Fruit fly (Drosophila melanogaster) whole organism, embryonic: ENCODE results near the gene CG15877.

Experiments
- Atf6 ChIP-seq: fragments of 200-800 bp; sonication (Bioruptor generic); IDR thresholded peaks from 2 replicates; pipeline ENCODE4 v1.3.6; 2022; ENCODE audit warnings: missing biosample characterization, missing genetic modification characterization
- BEAF-32 ChIP-seq: fragments of 200-800 bp; sonication (Bioruptor generic); optimal IDR thresholded peaks from 3 replicates; lab custom pipeline; 2017; ENCODE audit warnings: missing biosample characterization, missing genetic modification characterization, mild to moderate bottlenecking, moderate library complexity, missing genetic modification reagents
- C15 ChIP-seq: fragments of 200-800 bp; sonication (Bioruptor generic); IDR thresholded peaks from 3 replicates; pipeline ENCODE4 v1.3.6; 2022; ENCODE audit warnings: missing biosample characterization, missing genetic modification characterization
- CG10462 ChIP-seq: fragments of 200-800 bp; sonication (Bioruptor generic); optimal IDR thresholded peaks from 2 replicates; lab custom pipeline; 2016; ENCODE audit warnings: missing biosample characterization, missing genetic modification characterization
- CG10543 ChIP-seq: fragments of 200-800 bp; sonication (Bioruptor generic); optimal IDR thresholded peaks from 3 replicates; lab custom pipeline; 2017; ENCODE audit warnings: missing biosample characterization, mild to moderate bottlenecking, missing genetic modification characterization, moderate library complexity
- CG11398 ChIP-seq: fragments of 200-800 bp; sonication (Bioruptor generic); optimal IDR thresholded peaks from 2 replicates; lab custom pipeline; 2016; ENCODE audit warnings: missing biosample characterization, missing genetic modification characterization
- CG11504 ChIP-seq: fragments of 200-800 bp; sonication (Bioruptor generic); optimal IDR thresholded peaks from 3 replicates; lab custom pipeline; 2019; ENCODE audit warnings: missing biosample characterization, mild to moderate bottlenecking, missing genetic modification characterization, moderate library complexity
- CG12071 ChIP-seq: fragments of 200-800 bp; sonication (Bioruptor generic); optimal IDR thresholded peaks from 3 replicates; lab custom pipeline; 2018; ENCODE audit warnings: missing biosample characterization, mild to moderate bottlenecking, missing genetic modification characterization
- CG12744 ChIP-seq: fragments of 200-800 bp; sonication (Bioruptor generic); optimal IDR thresholded peaks from 2 replicates; lab custom pipeline; 2016; ENCODE audit warnings: missing biosample characterization, missing genetic modification characterization
- CG14667 ChIP-seq: fragments of 200-800 bp; sonication (Bioruptor generic); IDR thresholded peaks from 2 replicates; pipeline ENCODE4 v1.3.6; 2022; ENCODE audit warnings: missing biosample characterization, missing genetic modification characterization
- CG15269 ChIP-seq: fragments of 200-800 bp; sonication (Bioruptor generic); optimal IDR thresholded peaks from 2 replicates; lab custom pipeline; 2018; ENCODE audit warnings: missing biosample characterization, mild to moderate bottlenecking, missing genetic modification characterization, moderate library complexity
- CG15479 ChIP-seq: fragments of 200-800 bp; sonication (Bioruptor generic); optimal IDR thresholded peaks from 3 replicates; lab custom pipeline; 2019; ENCODE audit warnings: missing biosample characterization, mild to moderate bottlenecking, missing genetic modification characterization, moderate library complexity
- CG15601 ChIP-seq: fragments of 200-800 bp; sonication (Bioruptor generic); optimal IDR thresholded peaks from 3 replicates; lab custom pipeline; 2019; ENCODE audit warnings: missing biosample characterization, mild to moderate bottlenecking, missing genetic modification characterization, moderate library complexity
- CG1603 ChIP-seq: fragments of 200-800 bp; sonication (Bioruptor generic); optimal IDR thresholded peaks from 2 replicates; lab custom pipeline; 2019; ENCODE audit warnings: missing biosample characterization, mild to moderate bottlenecking, missing genetic modification characterization, moderate library complexity
- CG17912 ChIP-seq: fragments of 200-800 bp; sonication (Bioruptor generic); optimal IDR thresholded peaks from 2 replicates; lab custom pipeline; 2018; ENCODE audit warnings: missing biosample characterization, mild to moderate bottlenecking, missing genetic modification characterization
- CG31441 ChIP-seq: fragments of 200-800 bp; sonication (Bioruptor generic); IDR thresholded peaks from 2 replicates; pipeline ENCODE4 v1.3.6; 2022; ENCODE audit warnings: missing biosample characterization, missing genetic modification characterization
- CG3838 ChIP-seq: fragments of 200-800 bp; sonication (Bioruptor generic); optimal IDR thresholded peaks from 3 replicates; lab custom pipeline; 2016; ENCODE audit warnings: missing biosample characterization, missing genetic modification characterization
- CG3995 ChIP-seq: fragments of 200-800 bp; sonication (Bioruptor generic); optimal IDR thresholded peaks from 3 replicates; lab custom pipeline; 2016; ENCODE audit warnings: missing biosample characterization, missing genetic modification characterization
- CG4360 ChIP-seq: fragments of 200-800 bp; sonication (Bioruptor generic); IDR thresholded peaks from 2 replicates; pipeline ENCODE4 v1.3.6; 2022; ENCODE audit warnings: missing biosample characterization, missing genetic modification characterization
- CG5180 ChIP-seq: fragments of 200-800 bp; sonication (Bioruptor generic); optimal IDR thresholded peaks from 3 replicates; lab custom pipeline; 2017; ENCODE audit warnings: missing biosample characterization, missing genetic modification characterization, mild to moderate bottlenecking, moderate library complexity, missing genetic modification reagents
- CG9797 ChIP-seq: fragments of 200-800 bp; sonication (Bioruptor generic); optimal IDR thresholded peaks from 3 replicates; lab custom pipeline; 2018; ENCODE audit warnings: missing biosample characterization, mild to moderate bottlenecking, missing genetic modification characterization
- Chrac-16 ChIP-seq: fragments of 200-800 bp; sonication (Bioruptor generic); optimal IDR thresholded peaks from 3 replicates; lab custom pipeline; 2016; ENCODE audit warnings: missing biosample characterization, missing genetic modification characterization
- Dek ChIP-seq: fragments of 200-800 bp; sonication (Bioruptor generic); optimal IDR thresholded peaks from 3 replicates; lab custom pipeline; 2019; ENCODE audit warnings: missing biosample characterization, mild to moderate bottlenecking, missing genetic modification characterization, moderate library complexity
- Fer2 ChIP-seq: fragments of 200-800 bp; sonication (Bioruptor generic); optimal IDR thresholded peaks from 2 replicates; lab custom pipeline; 2018; ENCODE audit warnings: missing biosample characterization, mild to moderate bottlenecking, missing genetic modification characterization, moderate library complexity
- HmgZ ChIP-seq: fragments of 200-800 bp; sonication (Bioruptor generic); optimal IDR thresholded peaks from 2 replicates; lab custom pipeline; 2018; ENCODE audit warnings: missing biosample characterization, mild to moderate bottlenecking, missing genetic modification characterization
- NK7.1 ChIP-seq: fragments of 200-800 bp; sonication (Bioruptor generic); optimal IDR thresholded peaks from 3 replicates; lab custom pipeline; 2016; ENCODE audit warnings: missing biosample characterization, missing genetic modification characterization
- Nf-YB ChIP-seq: fragments of 200-800 bp; sonication (Bioruptor generic); optimal IDR thresholded peaks from 3 replicates; lab custom pipeline; 2019; ENCODE audit warnings: missing biosample characterization, mild to moderate bottlenecking, missing genetic modification characterization, moderate library complexity
- Opbp ChIP-seq: fragments of 200-800 bp; sonication (Bioruptor generic); IDR thresholded peaks from 3 replicates; pipeline ENCODE4 v1.3.6; 2022; ENCODE audit warnings: missing biosample characterization, missing genetic modification characterization; ENCODE audit not compliant: partially characterized antibody
- Pdp1 ChIP-seq, 2 experiments: fragments of 200-800 bp; sonication (Bioruptor generic); optimal IDR thresholded peaks; 3 replicates each; lab custom pipeline; 2016; ENCODE audit warnings: missing biosample characterization in 2 of 2, missing genetic modification characterization in 2 of 2, mild to moderate bottlenecking in 1 of 2, moderate library complexity in 1 of 2
- Poxn ChIP-seq: fragments of 200-800 bp; sonication (Bioruptor generic); IDR thresholded peaks from 2 replicates; pipeline ENCODE4 v1.3.6; 2022; ENCODE audit warnings: missing biosample characterization, missing genetic modification characterization
- Sox102F ChIP-seq: fragments of 200-800 bp; sonication (Bioruptor generic); optimal IDR thresholded peaks from 2 replicates; lab custom pipeline; 2018; ENCODE audit warnings: missing biosample characterization, mild to moderate bottlenecking, missing genetic modification characterization, moderate library complexity
- btn ChIP-seq: fragments of 200-800 bp; sonication (Bioruptor generic); optimal IDR thresholded peaks from 2 replicates; lab custom pipeline; 2016; ENCODE audit warnings: missing biosample characterization, missing genetic modification characterization
- crc ChIP-seq: fragments of 200-800 bp; sonication (Bioruptor generic); optimal IDR thresholded peaks from 2 replicates; lab custom pipeline; 2016; ENCODE audit warnings: missing biosample characterization, missing genetic modification characterization
- ems ChIP-seq: fragments of 200-800 bp; sonication (Bioruptor generic); optimal IDR thresholded peaks from 3 replicates; lab custom pipeline; 2016; ENCODE audit warnings: missing biosample characterization, missing genetic modification characterization
- fd3F ChIP-seq: fragments of 200-800 bp; sonication (Bioruptor generic); optimal IDR thresholded peaks from 2 replicates; lab custom pipeline; 2018; ENCODE audit warnings: missing biosample characterization, mild to moderate bottlenecking, missing genetic modification characterization, moderate library complexity
- gfzf ChIP-seq: fragments of 200-800 bp; sonication (Bioruptor generic); optimal IDR thresholded peaks from 2 replicates; lab custom pipeline; 2016; ENCODE audit warnings: missing biosample characterization, mild to moderate bottlenecking, missing genetic modification characterization, moderate library complexity
- gro ChIP-seq: fragments of 200-800 bp; sonication (Bioruptor generic); optimal IDR thresholded peaks from 2 replicates; lab custom pipeline; 2016; ENCODE audit warnings: missing biosample characterization, missing genetic modification characterization
- ham ChIP-seq: fragments of 200-800 bp; sonication (Bioruptor generic); IDR thresholded peaks from 2 replicates; pipeline ENCODE4 v1.3.6; 2022; ENCODE audit warnings: missing biosample characterization, missing genetic modification characterization
- hbn ChIP-seq: fragments of 200-800 bp; sonication (Bioruptor generic); IDR thresholded peaks from 2 replicates; pipeline ENCODE4 v1.3.6; 2022; ENCODE audit warnings: missing biosample characterization, missing genetic modification characterization; ENCODE audit not compliant: partially characterized antibody
- mirr ChIP-seq: fragments of 200-800 bp; sonication (Bioruptor generic); optimal IDR thresholded peaks from 3 replicates; lab custom pipeline; 2018; ENCODE audit warnings: missing biosample characterization, mild to moderate bottlenecking, missing genetic modification characterization
- oc ChIP-seq: fragments of 200-800 bp; sonication (Bioruptor generic); optimal IDR thresholded peaks from 2 replicates; lab custom pipeline; 2018; ENCODE audit warnings: missing biosample characterization, mild to moderate bottlenecking, missing genetic modification characterization, moderate library complexity
- p53 ChIP-seq: fragments of 200-800 bp; sonication (Bioruptor generic); optimal IDR thresholded peaks from 2 replicates; lab custom pipeline; 2016; ENCODE audit warnings: missing biosample characterization, missing genetic modification characterization
- schlank ChIP-seq: fragments of 200-800 bp; sonication (Bioruptor generic); optimal IDR thresholded peaks from 2 replicates; lab custom pipeline; 2018; ENCODE audit warnings: missing biosample characterization, mild to moderate bottlenecking, missing genetic modification characterization
- slp2 ChIP-seq: fragments of 200-800 bp; sonication (Bioruptor generic); optimal IDR thresholded peaks from 2 replicates; lab custom pipeline; 2016; ENCODE audit warnings: missing biosample characterization, missing genetic modification characterization
- ssp ChIP-seq: fragments of 200-800 bp; sonication (Bioruptor generic); IDR thresholded peaks from 2 replicates; pipeline ENCODE4 v1.3.6; 2022; ENCODE audit warnings: missing biosample characterization, missing genetic modification characterization
- stc ChIP-seq: fragments of 200-800 bp; sonication (Bioruptor generic); IDR thresholded peaks from 2 replicates; pipeline ENCODE4 v1.3.6; 2022; ENCODE audit warnings: missing biosample characterization, missing genetic modification characterization
- sug ChIP-seq: fragments of 200-800 bp; optimal IDR thresholded peaks from 2 replicates; lab custom pipeline; 2019; ENCODE audit warnings: missing biosample characterization, mild to moderate bottlenecking, missing genetic modification characterization, moderate library complexity
- twi ChIP-seq: fragments of 200-800 bp; optimal IDR thresholded peaks from 2 replicates; lab custom pipeline; 2019; ENCODE audit warnings: missing biosample characterization, mild to moderate bottlenecking, missing genetic modification characterization, moderate library complexity
- usp ChIP-seq: fragments of >200 bp; optimal IDR thresholded peaks from 2 replicates; lab custom pipeline; 2017; ENCODE audit warnings: missing biosample characterization, missing genetic modification characterization

The CG15877 gene

DNA sequence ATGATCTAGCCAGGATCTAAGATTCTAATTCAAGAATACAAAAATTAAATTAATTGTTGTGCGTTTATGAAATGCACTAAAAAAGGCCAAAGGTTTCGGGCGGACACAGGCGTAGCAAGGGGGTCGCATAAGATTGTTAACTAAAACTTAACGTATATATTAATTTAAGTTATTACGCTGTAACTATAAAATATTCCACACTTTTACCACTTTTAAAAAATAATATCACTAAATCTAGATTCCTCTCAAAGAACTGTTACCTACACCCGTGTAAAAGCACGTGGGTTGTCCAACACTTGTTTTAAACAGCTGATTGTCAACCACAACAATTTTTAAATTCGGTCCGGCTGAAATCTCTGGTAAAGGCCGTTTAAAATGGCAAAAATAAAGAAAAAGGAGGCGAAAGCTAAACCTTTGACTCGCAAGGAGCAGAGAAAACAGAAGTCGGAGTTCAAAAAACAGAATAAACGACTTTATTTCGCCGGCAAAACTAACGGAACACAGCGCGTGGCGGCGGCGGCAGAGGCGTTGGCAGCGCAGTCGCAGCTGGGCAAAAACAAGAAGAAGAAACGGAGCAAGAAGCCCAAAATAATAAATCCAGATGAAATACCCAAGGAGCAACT, 3.8 kb downstream of the CG15877 start, which contains the start of the genes mRpL23 and CG9004 (continued):
- TF ChIP-seq ham (GFP tag; lab: Robert Waterston, UW) (peak; percentile 98), twi (tag; lab: Kevin White, UChicago) (peak; percentile 98), NK7.1 (GFP tag; lab: Kevin White, UChicago) (peak; percentile 97), CG12071 (GFP tag; lab: Kevin White, UChicago) (peak; percentile 97), usp (GFP tag; lab: Kevin White, UChicago) (no peak), crc (GFP tag; lab: Kevin White, UChicago) (peak; percentile 97), Opbp (GFP tag; lab: Robert Waterston, UW) (no peak; the same call in 2 of the 3 replicates), CG5180 (GFP tag; lab: Kevin White, UChicago) (peak; percentile 90), CG1603 (peak; percentile 98), CG12744 (peak; percentile 98), BEAF-32 (GFP tag; lab: Kevin White, UChicago) (peak; percentile 47), Atf6 (peak; percentile 99), gfzf (GFP tag; lab: Kevin White, UChicago) (peak; percentile 75), btn (GFP tag; lab: Kevin White, UChicago) (peak; percentile 96), hbn (GFP tag; lab: Robert Waterston, UW) (peak; percentile 43; the same call in 1 of the 2 replicates), CG10543 (peak; percentile 97), Pdp1 (GFP tag; optimal IDR thresholded peaks at IDR 0.05; lab: Kevin White, UChicago) (peak; percentile 98 to 99), slp2 (GFP tag; lab: Kevin White, UChicago) (peak; percentile 98), CG31441 (GFP tag; lab: Robert Waterston, UW) (peak; percentile 98), HmgZ (tag; lab: Kevin White, UChicago) (peak; percentile 99), CG15479 (peak; percentile 70), CG14667 (peak; percentile 100), ssp (peak; percentile 97), fd3F (GFP tag; lab: Kevin White, UChicago) (peak; percentile 99), sug (tag; lab: Kevin White, UChicago) (peak; percentile 98), oc (tag; lab: Kevin White, UChicago) (peak; percentile 99), CG9797 (peak; percentile 70), CG4360 (GFP tag; lab: Robert Waterston, UW) (peak; percentile 92), Chrac-16 (GFP tag; lab: Kevin White, UChicago) (peak; percentile 99), CG11504 (peak; percentile 98), Dek (tag; lab: Kevin White, UChicago) (peak; percentile 99), Nf-YB (GFP tag; lab: Kevin White, UChicago) (peak; percentile 87), gro (GFP tag; lab: Kevin White, UChicago) (peak; percentile 99), Fer2 (peak; percentile 99), CG17912 (GFP tag; lab: Kevin White, UChicago) (peak; percentile 96), Sox102F (GFP tag; lab: Kevin White, UChicago) (peak; percentile 100), C15 (peak; percentile 99), CG10462 (GFP tag; lab: Kevin White, UChicago) (peak; percentile 99), CG3995 (GFP tag; lab: Kevin White, UChicago) (peak; percentile 89), mirr (GFP tag; lab: Kevin White, UChicago) (peak; percentile 99), ems (peak; percentile 99), stc (GFP tag; lab: Robert Waterston, UW) (peak; percentile 99), p53 (GFP tag; lab: Kevin White, UChicago) (peak; percentile 93), CG11398 (GFP tag; lab: Kevin White, UChicago) (peak; percentile 96), CG15269 (tag; lab: Kevin White, UChicago) (peak; percentile 99), CG15601 (tag; lab: Kevin White, UChicago) (peak; percentile 97), Poxn (GFP tag; lab: Robert Waterston, UW) (peak; percentile 98), CG3838 (GFP tag; lab: Kevin White, UChicago) (peak; percentile 98), schlank (tag; lab: Kevin White, UChicago) (peak; percentile 98)
